Fruit fly (Drosophila melanogaster) whole organism, adult: ENCODE measurements around the gene CG9150.

Source experiments
- CG11617 ChIP-seq: fragments of 200-800 bp; sonication (Bioruptor generic); optimal IDR thresholded peaks from 2 replicates; lab custom pipeline; 2017; ENCODE audit warnings: mild to moderate bottlenecking, missing biosample characterization, missing genetic modification reagents, missing genetic modification characterization
- CG12768 ChIP-seq: fragments of 200-800 bp; sonication (Bioruptor generic); optimal IDR thresholded peaks from 2 replicates; lab custom pipeline; 2017; ENCODE audit warnings: missing biosample characterization, missing genetic modification characterization, mild to moderate bottlenecking, moderate library complexity, missing genetic modification reagents
- CG14711 ChIP-seq: fragments of 200-800 bp; sonication (Bioruptor generic); optimal IDR thresholded peaks from 2 replicates; lab custom pipeline; 2018; ENCODE audit warnings: missing biosample characterization, mild to moderate bottlenecking, missing genetic modification characterization, moderate library complexity
- CG1620 ChIP-seq: fragments of 200-800 bp; sonication (Bioruptor generic); optimal IDR thresholded peaks from 2 replicates; lab custom pipeline; 2016; ENCODE audit warnings: missing biosample characterization, missing genetic modification characterization
- CG33017 ChIP-seq: fragments of 200-800 bp; sonication (Bioruptor generic); optimal IDR thresholded peaks from 2 replicates; lab custom pipeline; 2018; ENCODE audit warnings: missing biosample characterization, mild to moderate bottlenecking, missing genetic modification characterization, moderate library complexity
- CG5204 ChIP-seq: fragments of 200-800 bp; sonication (Bioruptor generic); optimal IDR thresholded peaks from 2 replicates; lab custom pipeline; 2016; ENCODE audit warnings: missing biosample characterization, missing genetic modification characterization
- CG7045 ChIP-seq: fragments of 200-800 bp; sonication (Bioruptor generic); optimal IDR thresholded peaks from 2 replicates; lab custom pipeline; 2017; ENCODE audit warnings: missing biosample characterization, mild to moderate bottlenecking, missing genetic modification characterization
- CG7101 ChIP-seq: fragments of 200-800 bp; sonication (Bioruptor generic); optimal IDR thresholded peaks from 2 replicates; lab custom pipeline; 2018; ENCODE audit warnings: missing biosample characterization, mild to moderate bottlenecking, missing genetic modification characterization, moderate library complexity
- Clk ChIP-seq: fragments of 200-800 bp; sonication (Bioruptor generic); optimal IDR thresholded peaks from 2 replicates; lab custom pipeline; 2017; ENCODE audit warnings: missing biosample characterization, missing genetic modification characterization
- Crg-1 ChIP-seq: fragments of 200-800 bp; sonication (Bioruptor generic); optimal IDR thresholded peaks from 2 replicates; lab custom pipeline; 2016; ENCODE audit warnings: missing biosample characterization, missing genetic modification characterization
- Hr96 ChIP-seq: fragments of 200-800 bp; sonication (Bioruptor generic); optimal IDR thresholded peaks from 2 replicates; lab custom pipeline; 2016; ENCODE audit warnings: missing biosample characterization, missing genetic modification characterization
- Mnt ChIP-seq: fragments of 200-800 bp; sonication (Bioruptor generic); optimal IDR thresholded peaks from 2 replicates; lab custom pipeline; 2016; ENCODE audit warnings: missing biosample characterization, mild to moderate bottlenecking, missing genetic modification characterization
- bab1 ChIP-seq: fragments of 200-800 bp; sonication (Bioruptor generic); optimal IDR thresholded peaks from 3 replicates; lab custom pipeline; 2019; ENCODE audit warnings: missing biosample characterization, mild to moderate bottlenecking, missing genetic modification characterization, moderate library complexity
- cic ChIP-seq: fragments of 200-800 bp; sonication (Bioruptor generic); optimal IDR thresholded peaks from 2 replicates; lab custom pipeline; 2017; ENCODE audit warnings: missing biosample characterization, mild to moderate bottlenecking, missing genetic modification characterization, moderate library complexity
- cnc ChIP-seq, 2 experiments: fragments of >200 bp; optimal IDR thresholded peaks; 2 replicates each; lab custom pipeline; 2017
- kay ChIP-seq: fragments of 200-800 bp; sonication (Bioruptor generic); peaks from one replicate; lab custom pipeline; 2016; ENCODE audit warnings: missing biosample characterization, missing genetic modification characterization, borderline replicate concordance
- ovo ChIP-seq: fragments of 200-800 bp; sonication (Bioruptor generic); optimal IDR thresholded peaks from 2 replicates; lab custom pipeline; 2016; ENCODE audit warnings: missing biosample characterization, missing genetic modification characterization
- pad ChIP-seq: fragments of 200-800 bp; sonication (Bioruptor generic); optimal IDR thresholded peaks from 3 replicates; lab custom pipeline; 2017; ENCODE audit warnings: missing biosample characterization, missing genetic modification characterization, mild to moderate bottlenecking, moderate library complexity, missing genetic modification reagents
- tj ChIP-seq: fragments of 200-800 bp; sonication (Bioruptor generic); optimal IDR thresholded peaks from 3 replicates; lab custom pipeline; 2017; ENCODE audit warnings: missing biosample characterization, mild to moderate bottlenecking, missing genetic modification characterization, moderate library complexity
- toe ChIP-seq: fragments of 200-800 bp; sonication (Bioruptor generic); optimal IDR thresholded peaks from 2 replicates; lab custom pipeline; 2016; ENCODE audit warnings: missing biosample characterization, missing genetic modification characterization

The CG9150 gene

DNA sequence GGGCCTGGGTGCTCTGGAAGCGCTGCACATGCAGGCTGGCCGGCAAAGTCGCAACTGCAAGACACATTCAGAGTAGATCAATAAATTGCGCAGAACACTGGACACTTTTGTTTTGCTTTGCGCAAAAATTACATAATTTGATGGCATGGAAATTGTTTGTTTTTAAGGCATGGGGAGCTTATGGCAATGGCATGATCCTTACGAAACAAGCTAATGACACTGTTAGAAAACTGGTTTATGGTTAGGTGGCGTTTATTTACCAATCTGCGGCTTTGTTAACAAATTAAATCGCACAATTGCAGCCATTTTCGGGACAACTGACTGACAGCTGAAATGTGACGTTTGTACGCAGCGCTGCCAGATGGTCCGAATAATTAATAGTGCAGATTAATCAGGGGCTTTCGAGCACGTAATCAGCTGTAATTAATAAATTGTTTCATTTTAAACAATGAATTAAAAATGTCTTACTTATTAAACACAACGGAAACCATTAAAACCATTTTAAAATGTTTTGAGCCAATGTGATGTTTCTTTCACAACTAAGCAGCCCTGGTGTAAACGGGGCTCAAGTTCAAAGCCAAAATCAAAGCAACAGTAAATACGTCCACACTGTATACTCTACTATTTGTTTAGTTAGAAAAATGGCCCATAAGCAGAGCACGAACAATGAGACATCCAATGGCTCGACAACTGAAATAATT lies 5.9 kb downstream of the CG9150 start, which contains the start of the genes ND-51 and CG13994:
ND-51 (minus strand) TSS at position 376 of the 701 bp plus-strand sequence.
CG13994 (plus strand) TSS at position 608 of the 701 bp plus-strand sequence.
- TF ChIP-seq cnc (optimal IDR thresholded peaks at IDR 0.05; lab: Kevin White, UChicago) (no peak), CG1620 (GFP tag; lab: Kevin White, UChicago) (peak; percentile 85), Hr96 (peak; percentile 87), pad (GFP tag; lab: Kevin White, UChicago) (peak; percentile 67), CG7101 (tag; lab: Kevin White, UChicago) (peak; percentile 79), kay (GFP tag; lab: Kevin White, UChicago) (no peak), CG14711 (tag; lab: Kevin White, UChicago) (peak; percentile 78), CG33017 (tag; lab: Kevin White, UChicago) (peak; percentile 81), Mnt (peak; percentile 77), tj (GFP tag; lab: Kevin White, UChicago) (peak; percentile 61), toe (GFP tag; lab: Kevin White, UChicago) (peak; percentile 94), CG7045 (GFP tag; lab: Kevin White, UChicago) (peak; percentile 83), CG5204 (GFP tag; lab: Kevin White, UChicago) (no peak), cic (GFP tag; lab: Kevin White, UChicago) (peak; percentile 80), bab1 (peak; percentile 86), ovo (GFP tag; lab: Kevin White, UChicago) (peak; percentile 74), CG11617 (GFP tag; lab: Kevin White, UChicago) (peak; percentile 83), CG12768 (GFP tag; lab: Kevin White, UChicago) (peak; percentile 76), Clk (peak; percentile 81), Crg-1 (GFP tag; lab: Kevin White, UChicago) (peak; percentile 61)

- TF ChIP-seq CG1620 (GFP tag; lab: Kevin White, UChicago) (no peak), Clk (no peak), toe (GFP tag; lab: Kevin White, UChicago) (no peak), CG11617 (GFP tag; lab: Kevin White, UChicago) (no peak), cic (GFP tag; lab: Kevin White, UChicago) (no peak), cnc (optimal IDR thresholded peaks at IDR 0.05; lab: Kevin White, UChicago) (no peak)
Observed at dm6 chr2L:6060210-6060609, 8.2 kb downstream of the CG9150 start, which contains the start of gene CG34180. Gene CG34180, plus strand, starts transcription at chr2L:6060510.

dm6 chr2L:6053874-6054469 lies 14.4 kb downstream of the CG9150 start, which contains the start of gene CG13995:
Gene CG13995, plus strand, starts transcription at chr2L:6054302.
- TF ChIP-seq CG12768 (GFP tag; lab: Kevin White, UChicago) (no peak), bab1 (no peak), pad (GFP tag; lab: Kevin White, UChicago) (no peak), cnc (optimal IDR thresholded peaks at IDR 0.05; lab: Kevin White, UChicago) (no peak), tj (GFP tag; lab: Kevin White, UChicago) (no peak), CG11617 (GFP tag; lab: Kevin White, UChicago) (no peak), Hr96 (no peak), CG7101 (tag; lab: Kevin White, UChicago) (no peak)

DNA sequence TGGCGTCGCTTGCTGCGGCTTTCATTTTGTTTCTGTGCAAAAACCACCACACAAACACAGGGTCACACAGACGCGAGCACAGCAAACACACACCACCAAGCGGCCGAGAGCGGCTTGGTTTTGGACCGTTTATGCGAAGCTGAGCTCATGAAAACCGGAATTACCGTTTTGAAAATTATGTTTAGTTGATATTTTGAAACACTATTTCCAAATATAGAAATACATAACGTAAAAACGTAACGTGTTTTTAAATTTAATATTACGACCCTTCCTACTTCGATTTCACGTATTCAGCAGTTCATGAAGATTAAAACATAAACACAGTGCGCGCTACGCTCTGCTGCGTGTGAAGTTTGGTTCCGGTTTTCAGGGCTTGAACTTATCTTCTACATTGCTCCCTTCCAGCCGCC lies 17.2 kb downstream of the CG9150 start:
- TF ChIP-seq cnc (optimal IDR thresholded peaks at IDR 0.05; lab: Kevin White, UChicago) (no peak), CG1620 (GFP tag; lab: Kevin White, UChicago) (peak; percentile 57), kay (GFP tag; lab: Kevin White, UChicago) (no peak), CG11617 (GFP tag; lab: Kevin White, UChicago) (peak; percentile 94), toe (GFP tag; lab: Kevin White, UChicago) (peak; percentile 90), CG33017 (tag; lab: Kevin White, UChicago) (peak; percentile 96), Hr96 (peak; percentile 95), Mnt (peak; percentile 66), CG12768 (GFP tag; lab: Kevin White, UChicago) (peak; percentile 90), CG5204 (GFP tag; lab: Kevin White, UChicago) (no peak), CG14711 (tag; lab: Kevin White, UChicago) (peak; percentile 88), pad (GFP tag; lab: Kevin White, UChicago) (peak; percentile 59), Crg-1 (GFP tag; lab: Kevin White, UChicago) (peak; percentile 34), CG7101 (tag; lab: Kevin White, UChicago) (peak; percentile 94), tj (GFP tag; lab: Kevin White, UChicago) (peak; percentile 71), Clk (peak; percentile 47), cic (GFP tag; lab: Kevin White, UChicago) (peak; percentile 60), ovo (GFP tag; lab: Kevin White, UChicago) (peak; percentile 3), CG7045 (GFP tag; lab: Kevin White, UChicago) (peak; percentile 94), bab1 (peak; percentile 95)

DNA sequence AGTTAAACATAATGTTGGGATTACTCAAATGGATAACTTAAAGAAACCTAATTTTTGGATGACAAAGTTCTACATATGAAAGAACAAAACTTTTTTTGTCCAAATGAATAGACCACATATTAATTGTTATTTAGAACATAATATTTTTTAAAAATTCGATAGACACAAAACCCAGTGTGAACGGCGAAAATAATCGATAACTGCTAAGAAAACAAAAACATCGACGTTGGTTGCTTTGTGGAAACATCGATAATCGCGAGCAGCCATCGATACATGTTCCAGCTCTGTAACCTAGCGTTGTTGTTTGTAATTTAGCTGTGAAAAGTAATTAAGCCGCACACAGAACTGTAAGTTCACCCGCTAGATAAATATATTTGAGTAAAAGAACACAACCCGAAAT lies 17.8 kb downstream of the CG9150 start, which contains the start of gene CG9135:
CG9135 (plus strand) TSS at position 226 of the 400 bp plus-strand sequence.
- TF ChIP-seq bab1, result peak; percentile 24
- TF ChIP-seq CG7101 (tag; lab: Kevin White, UChicago), result no peak

- TF ChIP-seq tj (GFP tag; lab: Kevin White, UChicago) (peak; percentile 84), ovo (GFP tag; lab: Kevin White, UChicago) (no peak)
Observed at dm6 chr2L:6048542-6048941, 19.9 kb downstream of the CG9150 start, which contains the start of the genes CG34179 and slmo. Gene CG34179, minus strand, starts transcription at chr2L:6048706. Gene slmo, minus strand, starts transcription at chr2L:6048706.
